Fruit fly (Drosophila melanogaster): ENCODE measurements around the gene CG32812.

DNA sequence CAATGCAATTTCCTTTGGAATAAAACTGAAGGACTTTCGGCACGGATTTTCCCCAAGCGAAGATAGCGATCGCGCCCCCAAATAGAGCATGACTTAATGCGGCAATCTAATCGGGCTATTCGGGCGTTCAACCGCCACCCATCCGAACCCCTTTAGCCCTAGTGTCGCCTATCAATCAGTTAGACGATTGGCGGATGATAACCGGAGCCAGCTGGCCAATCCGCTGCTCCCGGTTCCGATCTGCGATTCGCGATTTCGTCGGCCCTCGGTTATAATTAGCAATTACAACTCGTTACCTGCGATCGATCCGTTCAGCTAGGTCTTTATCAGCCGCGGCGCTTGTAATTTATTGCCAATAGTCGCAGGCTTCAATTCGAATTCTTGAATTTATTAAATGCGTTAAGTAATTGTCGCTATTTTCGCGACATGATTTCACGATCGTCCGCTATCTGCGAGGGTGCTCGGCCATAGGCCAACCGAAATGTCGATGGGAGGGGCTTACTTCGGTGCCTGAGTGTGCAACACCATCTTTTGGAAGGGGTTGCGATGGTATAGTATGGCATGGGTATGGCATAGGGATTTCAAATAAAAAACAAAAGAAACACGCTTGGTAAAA, 4.0 kb upstream of the CG32812 start:
- no peak for TF ChIP-seq usp (GFP tag; optimal IDR thresholded peaks at IDR 0.05)
- TF ChIP-seq pan (optimal IDR thresholded peaks at IDR 0.05), result no peak
- TF ChIP-seq EcR (GFP tag; optimal IDR thresholded peaks at IDR 0.05), result no peak
- TF ChIP-seq psq (optimal IDR thresholded peaks at IDR 0.05), result no peak
- TF ChIP-seq Dll (optimal IDR thresholded peaks at IDR 0.05), result no peak
- TF ChIP-seq CG8478 (optimal IDR thresholded peaks at IDR 0.05), result no peak
